Worm (Caenorhabditis elegans) whole organism, L4 larva: Measurements from ENCODE around the gene enu-3.2.

Experiments
- D1046.2 ChIP-seq: fragments of 200-800 bp; sonication (Bioruptor generic); IDR thresholded peaks from 2 replicates; pipeline ENCODE4 v1.3.6; 2022; ENCODE audit warnings: missing genetic modification characterization, missing compliant biosample characterization
- F44E2.7 ChIP-seq: fragments of 200-800 bp; sonication (Bioruptor generic); IDR thresholded peaks from 2 replicates; pipeline ENCODE4 v2.1.2; 2022; ENCODE audit warnings: missing genetic modification characterization, missing compliant biosample characterization
- F49E8.2 ChIP-seq: sonication (generic microtip); optimal IDR thresholded peaks from 2 replicates; lab custom pipeline; 2016; ENCODE audit warnings: missing compliant biosample characterization, mild to moderate bottlenecking, missing genetic modification characterization, borderline replicate concordance
- R02D3.7 ChIP-seq: fragments of 150-350 bp; sonication (generic microtip); optimal IDR thresholded peaks from 3 replicates; lab custom pipeline; 2014; ENCODE audit warnings: missing biosample characterization, missing genetic modification characterization
- Y48G9A.11 ChIP-seq: fragments of 200-800 bp; sonication (Bioruptor generic); IDR thresholded peaks from 2 replicates; pipeline ENCODE4 v1.3.6; 2022; ENCODE audit warnings: missing genetic modification reagents, missing genetic modification characterization, missing compliant biosample characterization
- Y75B8A.6 ChIP-seq: fragments of 200-800 bp; sonication (Bioruptor generic); IDR thresholded peaks from 2 replicates; pipeline ENCODE4 v1.3.6; 2022; ENCODE audit warnings: missing genetic modification reagents, missing genetic modification characterization, missing compliant biosample characterization
- ZK546.5 ChIP-seq, 2 experiments: sonication (generic microtip); optimal IDR thresholded peaks; 2 replicates each; lab custom pipeline; 2017; ENCODE audit warnings: missing biosample characterization in 2 of 2, missing genetic modification characterization in 2 of 2
- ama-1 ChIP-seq: fragments of 150-350 bp; optimal IDR thresholded peaks from 2 replicates; lab custom pipeline; 2014; ENCODE audit warnings: inconsistent platforms, mixed read lengths
- ceh-82 ChIP-seq: sonication (generic microtip); optimal IDR thresholded peaks from 2 replicates; lab custom pipeline; 2017; ENCODE audit warnings: missing biosample characterization, missing genetic modification characterization
- daf-12 ChIP-seq: fragments of 150-350 bp; optimal IDR thresholded peaks from 2 replicates; lab custom pipeline; 2014; ENCODE audit warnings: missing biosample characterization, missing genetic modification reagents, missing genetic modification characterization
- daf-16 ChIP-seq, 3 experiments: sonication (generic microtip); optimal IDR thresholded peaks; 2 replicates each; lab custom pipeline; 2016 to 2017; ENCODE audit warnings: missing genetic modification characterization in 3 of 3, missing genetic modification reagents in 3 of 3, mild to moderate bottlenecking in 2 of 3, missing compliant biosample characterization in 2 of 3, missing biosample characterization in 1 of 3, moderate library complexity in 1 of 3
- dpl-1 ChIP-seq: fragments of 150-350 bp; optimal IDR thresholded peaks from 2 replicates; lab custom pipeline; 2014; ENCODE audit warnings: missing biosample characterization, missing genetic modification reagents, missing genetic modification characterization
- dve-1 ChIP-seq: sonication (generic microtip); optimal IDR thresholded peaks from 2 replicates; lab custom pipeline; 2017; ENCODE audit warnings: antibody characterized with exemption, mild to moderate bottlenecking, missing genetic modification characterization, missing compliant biosample characterization; ENCODE audit not compliant: insufficient read depth
- fkh-10 ChIP-seq: fragments of 150-350 bp; optimal IDR thresholded peaks from 2 replicates; lab custom pipeline; 2014; ENCODE audit warnings: missing biosample characterization, missing genetic modification reagents, missing genetic modification characterization
- hlh-11 ChIP-seq: fragments of 200-800 bp; sonication (Bioruptor generic); optimal IDR thresholded peaks from 2 replicates; lab custom pipeline; 2018; ENCODE audit warnings: mild to moderate bottlenecking, missing genetic modification characterization, missing compliant biosample characterization
- hmg-1.1 ChIP-seq: fragments of 200-800 bp; sonication (Bioruptor generic); IDR thresholded peaks from 2 replicates; pipeline ENCODE4 v1.3.6; 2022; ENCODE audit warnings: missing genetic modification reagents, missing genetic modification characterization, missing compliant biosample characterization
- lim-7 ChIP-seq: fragments of 200-800 bp; sonication (Bioruptor generic); IDR thresholded peaks from 2 replicates; pipeline ENCODE4 v1.3.6; 2022; ENCODE audit warnings: missing genetic modification characterization, missing compliant biosample characterization
- lin-38 ChIP-seq: fragments of 200-800 bp; sonication (Bioruptor generic); IDR thresholded peaks from 2 replicates; pipeline ENCODE4 v1.3.6; 2022; ENCODE audit warnings: missing genetic modification reagents, missing genetic modification characterization, missing compliant biosample characterization
- lir-3 ChIP-seq: sonication (generic microtip); optimal IDR thresholded peaks from 2 replicates; lab custom pipeline; 2016; ENCODE audit warnings: mild to moderate bottlenecking, missing genetic modification characterization, missing compliant biosample characterization
- lsy-2 ChIP-seq, 2 experiments: fragments of 150-350 bp in 1 of 2; sonication (generic microtip) in 1 of 2; optimal IDR thresholded peaks; 2 replicates each; lab custom pipeline; 2014 to 2017; ENCODE audit warnings: missing biosample characterization in 2 of 2, missing genetic modification characterization in 2 of 2
- madf-9 ChIP-seq: fragments of 200-800 bp; sonication (Bioruptor generic); conservative IDR thresholded peaks from 2 replicates; pipeline ENCODE4 v1.3.6; 2022; ENCODE audit warnings: missing genetic modification reagents, missing genetic modification characterization, missing compliant biosample characterization
- mdt-29 ChIP-seq: fragments of 200-800 bp; sonication (Bioruptor generic); IDR thresholded peaks from 2 replicates; pipeline ENCODE4 v1.3.6; 2022; ENCODE audit warnings: missing genetic modification reagents, missing genetic modification characterization, missing compliant biosample characterization
- mep-1 ChIP-seq: fragments of 150-350 bp; sonication (generic microtip); optimal IDR thresholded peaks from 3 replicates; lab custom pipeline; 2014; ENCODE audit warnings: missing biosample characterization, missing genetic modification characterization
- nhr-25 ChIP-seq: sonication (generic microtip); optimal IDR thresholded peaks from 2 replicates; lab custom pipeline; 2017; ENCODE audit warnings: missing genetic modification characterization, mild to moderate bottlenecking, missing compliant biosample characterization, antibody characterized with exemption, moderate library complexity, borderline replicate concordance; ENCODE audit not compliant: insufficient read depth
- nhr-48 ChIP-seq: sonication (generic microtip); optimal IDR thresholded peaks from 2 replicates; lab custom pipeline; 2016; ENCODE audit warnings: mild to moderate bottlenecking, missing genetic modification characterization, missing compliant biosample characterization
- skn-1 ChIP-seq: fragments of 150-350 bp; optimal IDR thresholded peaks from 2 replicates; lab custom pipeline; 2014; ENCODE audit warnings: missing biosample characterization, missing genetic modification characterization
- snpc-4 ChIP-seq: fragments of 150-350 bp; optimal IDR thresholded peaks from 2 replicates; lab custom pipeline; 2014; ENCODE audit warnings: missing biosample characterization, missing genetic modification characterization
- tra-1 ChIP-seq: fragments of 200-800 bp; sonication (Bioruptor generic); IDR thresholded peaks from 2 replicates; pipeline ENCODE4 v1.3.6; 2022; ENCODE audit warnings: missing genetic modification reagents, missing genetic modification characterization, missing compliant biosample characterization
- unc-39 ChIP-seq: sonication (generic microtip); optimal IDR thresholded peaks from 2 replicates; lab custom pipeline; 2017; ENCODE audit warnings: missing biosample characterization, missing genetic modification characterization
- vab-7 ChIP-seq: fragments of 200-800 bp; sonication (Bioruptor generic); IDR thresholded peaks from 2 replicates; pipeline ENCODE4 v1.3.6; 2022; ENCODE audit warnings: missing genetic modification reagents, missing genetic modification characterization, missing compliant biosample characterization
- zip-11 ChIP-seq: fragments of 200-800 bp; sonication (Bioruptor generic); IDR thresholded peaks from 2 replicates; pipeline ENCODE4 v1.3.6; 2022; ENCODE audit warnings: missing genetic modification characterization, missing compliant biosample characterization

enu-3.2 gene

DNA sequence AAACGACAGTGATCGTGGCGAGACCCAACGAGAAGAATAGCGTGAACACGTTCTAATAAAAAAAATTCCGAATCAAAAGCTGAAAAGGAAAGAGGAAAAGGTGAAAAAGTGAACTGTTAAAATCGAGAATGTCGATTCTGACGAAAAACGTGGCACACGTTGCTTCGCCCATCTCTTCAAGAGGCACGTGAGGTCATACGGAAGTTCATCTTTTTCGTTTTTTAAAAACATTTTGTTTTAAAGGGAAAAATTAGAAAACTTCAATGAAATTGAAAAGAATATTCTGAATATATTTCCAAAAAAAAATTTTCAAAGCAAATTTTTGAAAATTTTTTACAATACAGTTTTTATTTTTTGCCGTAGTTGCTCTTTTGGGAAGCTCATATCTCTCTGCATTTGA lies 26.2 kb upstream of the enu-3.2 start, which contains the start of gene C38D4.7:
C38D4.7 (minus strand) TSS at position 101 of the 400 bp plus-strand sequence.
- TF ChIP-seq hmg-1.1 (GFP tag; lab: Robert Waterston, UW) (no peak), hlh-11 (tag; lab: Kevin White, UChicago) (no peak), dpl-1 (GFP tag; lab: Kevin White, UChicago) (no peak), fkh-10 (GFP tag; lab: Kevin White, UChicago) (no peak), zip-11 (GFP tag; lab: Robert Waterston, UW) (no peak), Y48G9A.11 (GFP tag; lab: Robert Waterston, UW) (no peak), ama-1 (no peak), daf-12 (tag; lab: Kevin White, UChicago) (no peak), R02D3.7 (no peak), tra-1 (GFP tag; lab: Robert Waterston, UW) (no peak), unc-39 (tag; lab: Kevin White, UChicago) (no peak), madf-9 (GFP tag; lab: Robert Waterston, UW) (no peak), skn-1 (no peak), Y75B8A.6 (GFP tag; lab: Robert Waterston, UW) (no peak), vab-7 (GFP tag; lab: Robert Waterston, UW) (no peak), snpc-4 (tag; lab: Kevin White, UChicago) (no peak), mdt-29 (GFP tag; lab: Robert Waterston, UW) (no peak), ceh-82 (tag; lab: Kevin White, UChicago) (no peak), dve-1 (no peak)

DNA sequence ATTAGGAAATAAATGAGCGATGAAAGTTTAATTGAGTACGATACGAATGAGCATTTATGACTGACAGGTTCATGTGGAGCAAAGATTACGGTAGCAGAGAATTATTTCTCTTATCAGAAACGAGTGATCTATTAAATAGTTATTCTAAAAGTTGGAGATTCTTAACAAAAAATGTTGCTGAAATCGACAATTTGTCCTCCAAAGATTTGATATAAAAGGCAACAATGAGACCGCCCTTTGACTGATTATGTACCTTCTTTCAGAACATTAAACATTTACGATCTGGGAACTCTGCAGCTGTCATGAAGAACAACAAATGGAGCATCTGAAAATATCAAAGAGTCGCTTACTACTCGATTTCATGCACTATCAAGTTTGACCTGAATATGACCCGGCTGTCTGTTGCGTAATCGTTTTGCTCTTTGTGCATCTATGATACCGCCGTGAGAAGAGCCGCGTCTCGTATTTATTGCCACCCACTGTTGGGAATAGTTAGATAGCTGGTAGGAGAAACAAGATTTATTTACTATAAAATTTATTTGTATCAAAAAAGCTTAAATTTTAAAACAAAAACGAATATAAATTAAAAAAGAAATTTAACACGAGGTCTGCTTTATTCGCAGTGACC lies 24.6 kb upstream of the enu-3.2 start, which contains the start of gene pal-1:
pal-1 (minus strand) TSS at position 51 of the 628 bp plus-strand sequence.
- TF ChIP-seq nhr-25 (tag; lab: Kevin White, UChicago) (no peak), fkh-10 (GFP tag; lab: Kevin White, UChicago) (no peak), lim-7 (GFP tag; lab: Robert Waterston, UW) (no peak), ZK546.5 (tag; optimal IDR thresholded peaks at IDR 0.05; lab: Kevin White, UChicago) (no peak), F49E8.2 (tag; lab: Kevin White, UChicago) (no peak), unc-39 (tag; lab: Kevin White, UChicago) (no peak), lsy-2 (tag; optimal IDR thresholded peaks at IDR 0.05; lab: Kevin White, UChicago) (no peak), ceh-82 (tag; lab: Kevin White, UChicago) (no peak)

- TF ChIP-seq nhr-48 (no peak), daf-16 (GFP tag; optimal IDR thresholded peaks at IDR 0.05; lab: Kevin White, UChicago) (no peak), daf-16 (tag; optimal IDR thresholded peaks at IDR 0.05; lab: Kevin White, UChicago) (peak; percentile 9), lin-38 (0 out of 2 replicates have a peak, but pooled peaks have one; percentile 17)
Observed at ce11 chrIII:4808089-4808488, 23.1 kb upstream of the enu-3.2 start.

ce11 chrIII:4806345-4806744 lies 21.3 kb upstream of the enu-3.2 start:
- TF ChIP-seq lir-3 (tag; lab: Kevin White, UChicago) (no peak), mep-1 (tag; lab: Kevin White, UChicago) (no peak), F44E2.7 (GFP tag; lab: Robert Waterston, UW) (no peak)

DNA sequence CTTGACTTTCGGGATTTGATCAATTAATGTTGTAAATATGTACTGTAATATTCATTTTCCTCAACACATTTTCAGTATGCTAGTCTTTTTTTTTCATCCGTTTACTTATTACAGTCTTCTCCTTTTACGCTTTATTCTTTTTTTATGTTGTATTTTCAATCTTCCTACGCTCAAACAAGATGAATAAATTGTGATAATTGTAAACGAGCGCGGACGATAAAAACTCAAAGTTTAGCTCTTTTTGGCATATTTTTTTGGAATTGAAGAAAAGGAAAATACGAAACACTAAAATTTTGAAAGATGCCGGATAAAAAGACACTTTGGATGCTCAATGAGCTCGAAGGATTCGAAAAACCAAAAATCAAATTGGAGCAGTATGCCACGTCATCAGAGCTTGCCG lies 17.7 kb upstream of the enu-3.2 start, which contains the start of gene metl-5:
metl-5 (plus strand) TSS at position 301 of the 400 bp plus-strand sequence.
- TF ChIP-seq ceh-82 (tag; lab: Kevin White, UChicago) (no peak), D1046.2 (GFP tag; lab: Robert Waterston, UW) (no peak), mep-1 (tag; lab: Kevin White, UChicago) (no peak), ama-1 (peak; percentile 9)
